Fruit fly (Drosophila melanogaster) whole organism, wandering third instar larva: ENCODE measurements around the gene CG2224.
A peak's percentile ranks its signal among the peaks of the same experiment; 100 is the strongest.

ENCODE experiments used
- Abd-B ChIP-seq: fragments of >200 bp; optimal IDR thresholded peaks from 2 replicates; lab custom pipeline; 2017; ENCODE audit warnings: missing biosample characterization, missing genetic modification characterization
- CG32264 ChIP-seq: fragments of 200-800 bp; sonication (Bioruptor generic); optimal IDR thresholded peaks from 2 replicates; lab custom pipeline; 2016; ENCODE audit warnings: missing biosample characterization, missing genetic modification characterization
- CG9705 ChIP-seq: fragments of 200-800 bp; sonication (Bioruptor generic); optimal IDR thresholded peaks from 2 replicates; lab custom pipeline; 2018; ENCODE audit warnings: missing biosample characterization, mild to moderate bottlenecking, missing genetic modification characterization
- HLH106 ChIP-seq: fragments of 200-800 bp; optimal IDR thresholded peaks from 3 replicates; lab custom pipeline; 2019; ENCODE audit warnings: missing biosample characterization, mild to moderate bottlenecking, missing genetic modification characterization, moderate library complexity
- N ChIP-seq: fragments of >200 bp; optimal IDR thresholded peaks from 2 replicates; lab custom pipeline; 2018; ENCODE audit warnings: missing biosample characterization, missing external identifiers, missing genetic modification characterization
- OdsH ChIP-seq: fragments of 200-800 bp; sonication (Bioruptor generic); optimal IDR thresholded peaks from 2 replicates; lab custom pipeline; 2016; ENCODE audit warnings: missing biosample characterization, mild to moderate bottlenecking, missing genetic modification characterization
- Rel ChIP-seq, 2 experiments: fragments of 200-800 bp; sonication (Bioruptor generic) in 1 of 2; optimal IDR thresholded peaks; 2 replicates in 1 of 2; 3 replicates in 1 of 2; lab custom pipeline; 2016 to 2019; ENCODE audit warnings: mild to moderate bottlenecking in 2 of 2, missing biosample characterization in 2 of 2, missing genetic modification characterization in 2 of 2, moderate library complexity in 1 of 2
- br ChIP-seq: fragments of 200-800 bp; sonication (Bioruptor generic); optimal IDR thresholded peaks from 2 replicates; lab custom pipeline; 2016; ENCODE audit warnings: missing biosample characterization, missing genetic modification characterization
- dsf ChIP-seq: sonication (Bioruptor generic); optimal IDR thresholded peaks from 2 replicates; lab custom pipeline; 2016; ENCODE audit warnings: missing biosample characterization, missing genetic modification characterization, borderline replicate concordance
- h ChIP-seq: fragments of 200-800 bp; sonication (Bioruptor generic); optimal IDR thresholded peaks from 3 replicates; lab custom pipeline; 2016; ENCODE audit warnings: missing biosample characterization, mild to moderate bottlenecking, missing genetic modification characterization
- pan ChIP-seq: fragments of >200 bp; optimal IDR thresholded peaks from 2 replicates; lab custom pipeline; 2017
- psq ChIP-seq: fragments of 200-800 bp; sonication (Bioruptor generic); optimal IDR thresholded peaks from 3 replicates; lab custom pipeline; 2017; ENCODE audit warnings: missing biosample characterization, mild to moderate bottlenecking, missing genetic modification characterization, moderate library complexity
- usp ChIP-seq: fragments of >200 bp; optimal IDR thresholded peaks from 2 replicates; lab custom pipeline; 2017; ENCODE audit warnings: missing biosample characterization, missing genetic modification characterization

DNA sequence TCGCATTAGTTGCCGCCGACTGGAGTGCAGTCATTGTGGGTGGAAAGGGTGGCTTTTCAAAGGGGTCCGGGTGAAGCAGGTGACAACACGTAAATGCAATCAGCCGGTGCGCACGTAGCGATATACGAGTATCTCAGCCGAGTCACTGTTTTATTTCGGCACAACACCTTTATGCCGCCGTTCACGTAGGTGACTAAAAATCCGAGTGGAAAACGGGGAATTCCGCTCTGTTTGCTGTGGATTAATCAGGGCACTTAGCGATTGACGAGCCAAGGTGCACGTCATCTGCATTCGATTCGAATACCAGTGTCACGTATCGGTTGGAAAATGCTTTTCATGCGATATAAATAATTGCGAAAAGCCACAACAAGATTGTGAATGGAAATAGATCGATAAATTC, 52.6 kb downstream of the CG2224 start:
- TF ChIP-seq pan = no peak
- TF ChIP-seq usp (GFP tag; lab: Kevin White, UChicago) = no peak
- no peak for TF ChIP-seq N
- no peak for TF ChIP-seq Abd-B (GFP tag; lab: Kevin White, UChicago)
- no peak for TF ChIP-seq br
- TF ChIP-seq psq (GFP tag; lab: Kevin White, UChicago) = no peak
- no peak for TF ChIP-seq HLH106 (tag; lab: Kevin White, UChicago)
- no peak for TF ChIP-seq CG9705 (GFP tag; lab: Kevin White, UChicago)
- no peak for TF ChIP-seq Rel (GFP tag; optimal IDR thresholded peaks at IDR 0.05; lab: Kevin White, UChicago)
- peak; percentile 94 for TF ChIP-seq Rel (tag; optimal IDR thresholded peaks at IDR 0.05; lab: Kevin White, UChicago)
- TF ChIP-seq dsf (GFP tag; lab: Kevin White, UChicago) = no peak
- TF ChIP-seq h = no peak
- no peak for TF ChIP-seq OdsH (GFP tag; lab: Kevin White, UChicago)
- no peak for TF ChIP-seq CG32264 (GFP tag; lab: Kevin White, UChicago)
